Worm (Caenorhabditis elegans) whole organism, young adult: ENCODE measurements around the gene nhr-88.

Experiments
- D2030.7 ChIP-seq: fragments of 200-800 bp; sonication (Bioruptor generic); IDR thresholded peaks from 2 replicates; pipeline ENCODE4 v1.3.6; 2022; ENCODE audit warnings: missing genetic modification reagents, missing genetic modification characterization, missing compliant biosample characterization
- F39B2.1 ChIP-seq: fragments of 200-800 bp; sonication (Bioruptor generic); IDR thresholded peaks from 2 replicates; pipeline ENCODE4 v1.3.6; 2022; ENCODE audit warnings: missing genetic modification reagents, missing genetic modification characterization, missing compliant biosample characterization
- F52B5.7 ChIP-seq: sonication (generic microtip); optimal IDR thresholded peaks from 2 replicates; lab custom pipeline; 2016; ENCODE audit warnings: mild to moderate bottlenecking, missing genetic modification characterization, missing compliant biosample characterization
- F55B11.4 ChIP-seq: sonication (generic microtip); optimal IDR thresholded peaks from 2 replicates; lab custom pipeline; 2016; ENCODE audit warnings: missing compliant biosample characterization, missing genetic modification characterization, borderline replicate concordance; ENCODE audit not compliant: insufficient read depth
- Y67H2A.10 ChIP-seq: fragments of 200-800 bp; sonication (Bioruptor generic); conservative IDR thresholded peaks from 2 replicates; pipeline ENCODE4 v1.3.6; 2022; ENCODE audit warnings: missing genetic modification reagents, missing genetic modification characterization, missing compliant biosample characterization
- Y95B8A.8 ChIP-seq: fragments of 200-800 bp; sonication (Bioruptor generic); IDR thresholded peaks from 2 replicates; pipeline ENCODE4 v1.3.6; 2022; ENCODE audit warnings: missing genetic modification reagents, missing genetic modification characterization, missing compliant biosample characterization
- akir-1 ChIP-seq: fragments of 200-800 bp; sonication (Bioruptor generic); optimal IDR thresholded peaks from 2 replicates; lab custom pipeline; 2018; ENCODE audit warnings: mild to moderate bottlenecking, missing genetic modification characterization, moderate library complexity, missing compliant biosample characterization
- aptf-2 ChIP-seq: fragments of 200-800 bp; sonication (Bioruptor generic); conservative IDR thresholded peaks from 2 replicates; pipeline ENCODE4 v1.3.6; 2022; ENCODE audit warnings: missing genetic modification reagents, missing genetic modification characterization, missing compliant biosample characterization
- attf-5 ChIP-seq: fragments of 200-800 bp; sonication (Bioruptor generic); optimal IDR thresholded peaks from 2 replicates; lab custom pipeline; 2018; ENCODE audit warnings: mild to moderate bottlenecking, missing genetic modification characterization, missing compliant biosample characterization
- bed-1 ChIP-seq: fragments of 200-800 bp; sonication (Bioruptor generic); IDR thresholded peaks from 2 replicates; pipeline ENCODE4 v1.3.6; 2022; ENCODE audit warnings: missing genetic modification reagents, missing genetic modification characterization, missing compliant biosample characterization
- ccch-3 ChIP-seq: fragments of 200-800 bp; sonication (Bioruptor generic); optimal IDR thresholded peaks from 2 replicates; lab custom pipeline; 2018; ENCODE audit warnings: mild to moderate bottlenecking, missing genetic modification characterization, missing compliant biosample characterization
- dox-1 ChIP-seq: fragments of 200-800 bp; sonication (Bioruptor generic); IDR thresholded peaks from 2 replicates; pipeline ENCODE4 v1.3.6; 2022; ENCODE audit warnings: missing genetic modification reagents, missing genetic modification characterization, missing compliant biosample characterization
- egl-18 ChIP-seq: fragments of 200-800 bp; sonication (Bioruptor generic); IDR thresholded peaks from 2 replicates; pipeline ENCODE4 v1.3.6; 2022; ENCODE audit warnings: missing genetic modification reagents, missing genetic modification characterization, missing compliant biosample characterization
- hlh-12 ChIP-seq: sonication (generic microtip); optimal IDR thresholded peaks from 2 replicates; lab custom pipeline; 2016; ENCODE audit warnings: missing genetic modification characterization, missing compliant biosample characterization
- hmg-20 ChIP-seq: fragments of 200-800 bp; sonication (Bioruptor generic); IDR thresholded peaks from 2 replicates; pipeline ENCODE4 v1.3.6; 2022; ENCODE audit warnings: missing genetic modification reagents, missing genetic modification characterization, missing compliant biosample characterization
- lin-26 ChIP-seq: fragments of 200-800 bp; sonication (Bioruptor generic); IDR thresholded peaks from 2 replicates; pipeline ENCODE4 v1.3.6; 2022; ENCODE audit warnings: missing genetic modification reagents, missing genetic modification characterization, missing compliant biosample characterization
- lin-54 ChIP-seq: fragments of 200-800 bp; sonication (Bioruptor generic); optimal IDR thresholded peaks from 2 replicates; lab custom pipeline; 2018; ENCODE audit warnings: mild to moderate bottlenecking, missing genetic modification characterization, missing compliant biosample characterization
- madf-10 ChIP-seq: sonication (generic microtip); optimal IDR thresholded peaks from 2 replicates; lab custom pipeline; 2016; ENCODE audit warnings: mild to moderate bottlenecking, missing genetic modification characterization, missing compliant biosample characterization
- mcd-1 ChIP-seq: fragments of 200-800 bp; sonication (Bioruptor generic); IDR thresholded peaks from 2 replicates; pipeline ENCODE4 v1.3.6; 2022; ENCODE audit warnings: missing genetic modification reagents, missing genetic modification characterization, missing compliant biosample characterization
- nfyb-1 ChIP-seq: fragments of 200-800 bp; sonication (Bioruptor generic); IDR thresholded peaks from 2 replicates; pipeline ENCODE4 v1.3.6; 2022; ENCODE audit warnings: missing genetic modification reagents, missing genetic modification characterization, missing compliant biosample characterization
- nhr-80 ChIP-seq: sonication (generic microtip); optimal IDR thresholded peaks from 2 replicates; lab custom pipeline; 2016; ENCODE audit warnings: missing genetic modification characterization, missing compliant biosample characterization
- pbrm-1 ChIP-seq: fragments of 200-800 bp; sonication (Bioruptor generic); IDR thresholded peaks from 2 replicates; pipeline ENCODE4 v1.3.6; 2022; ENCODE audit warnings: missing genetic modification reagents, missing genetic modification characterization, missing compliant biosample characterization
- sdz-38 ChIP-seq: sonication (generic microtip); optimal IDR thresholded peaks from 2 replicates; lab custom pipeline; 2016; ENCODE audit warnings: missing genotype, missing genetic modification characterization, missing compliant biosample characterization
- sea-2 ChIP-seq: fragments of 200-800 bp; sonication (Bioruptor generic); IDR thresholded peaks from 2 replicates; pipeline ENCODE4 v1.3.6; 2022; ENCODE audit warnings: missing genetic modification characterization, missing compliant biosample characterization
- snpc-1.3 ChIP-seq: sonication (generic microtip); optimal IDR thresholded peaks from 2 replicates; lab custom pipeline; 2017; ENCODE audit warnings: missing genetic modification characterization, mild to moderate bottlenecking, missing compliant biosample characterization, antibody characterized with exemption, moderate library complexity, missing genotype, missing genetic modification reagents; ENCODE audit not compliant: insufficient read depth
- tbp1 ChIP-seq: fragments of 200-800 bp; sonication (Bioruptor generic); optimal IDR thresholded peaks from 2 replicates; lab custom pipeline; 2018; ENCODE audit warnings: mild to moderate bottlenecking, missing genetic modification characterization, missing compliant biosample characterization
- tbx-9 ChIP-seq: sonication (generic microtip); optimal IDR thresholded peaks from 2 replicates; lab custom pipeline; 2016; ENCODE audit warnings: borderline replicate concordance, missing genetic modification characterization, inconsistent platforms, missing compliant biosample characterization
- tlf-1 ChIP-seq: fragments of 200-800 bp; sonication (Bioruptor generic); optimal IDR thresholded peaks from 2 replicates; lab custom pipeline; 2018; ENCODE audit warnings: mild to moderate bottlenecking, missing genetic modification characterization, missing compliant biosample characterization
- unc-130 ChIP-seq: sonication (generic microtip); optimal IDR thresholded peaks from 2 replicates; lab custom pipeline; 2016; ENCODE audit warnings: missing genetic modification reagents, missing genetic modification characterization, missing compliant biosample characterization
- ztf-26 ChIP-seq: sonication (generic microtip); optimal IDR thresholded peaks from 2 replicates; lab custom pipeline; 2017; ENCODE audit warnings: missing genetic modification characterization, missing compliant biosample characterization
- ztf-28 ChIP-seq: fragments of 200-800 bp; sonication (Bioruptor generic); IDR thresholded peaks from 2 replicates; pipeline ENCODE4 v1.3.6; 2022; ENCODE audit warnings: missing genetic modification reagents, missing genetic modification characterization, missing compliant biosample characterization
- ztf-3 ChIP-seq: fragments of 200-800 bp; sonication (Bioruptor generic); optimal IDR thresholded peaks from 2 replicates; lab custom pipeline; 2018; ENCODE audit warnings: mild to moderate bottlenecking, missing genetic modification characterization, missing compliant biosample characterization

nhr-88 gene

ce11 chrII:2934354-2934753, 42.1 kb upstream of the nhr-88 start, which contains the start of gene irld-67:
Gene irld-67, minus strand, starts transcription at chrII:2934454.
- TF ChIP-seq sdz-38 (tag; lab: Kevin White, UChicago): no peak
- no peak for TF ChIP-seq hlh-12 (tag; lab: Kevin White, UChicago)

ce11 chrII:2937852-2938251, 38.6 kb upstream of the nhr-88 start, which contains the start of gene irld-65:
Gene irld-65, minus strand, starts transcription at chrII:2937952.
- TF ChIP-seq ccch-3 (GFP tag; lab: Kevin White, UChicago) (no peak), egl-18 (GFP tag; lab: Robert Waterston, UW) (no peak), pbrm-1 (GFP tag; lab: Robert Waterston, UW) (no peak), mcd-1 (GFP tag; lab: Robert Waterston, UW) (no peak), tbx-9 (tag; lab: Kevin White, UChicago) (no peak), F55B11.4 (tag; lab: Kevin White, UChicago) (no peak), bed-1 (no peak), tbp1 (GFP tag; lab: Kevin White, UChicago) (no peak), D2030.7 (no peak)

DNA sequence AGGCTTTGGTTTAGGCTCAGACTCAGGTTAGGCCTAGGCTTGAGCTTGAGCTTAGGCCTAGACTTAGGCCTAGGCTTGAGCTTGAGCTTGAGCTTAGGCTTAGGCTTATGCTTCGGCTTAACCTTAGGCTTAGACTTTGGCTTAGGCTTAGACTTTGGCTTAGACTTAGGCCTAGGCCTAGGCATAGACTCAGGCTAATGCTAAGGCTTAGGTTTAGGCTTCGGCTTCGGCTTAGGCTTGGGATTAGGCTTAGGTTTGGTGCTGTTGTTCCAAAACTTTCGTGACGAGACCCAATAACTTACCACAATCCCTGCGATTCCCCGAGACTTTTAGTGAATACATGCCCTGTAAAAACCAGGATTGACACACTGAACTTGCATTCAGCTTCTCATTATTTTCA, 36.8 kb upstream of the nhr-88 start:
- TF ChIP-seq lin-26 (GFP tag; lab: Robert Waterston, UW) (0 out of 2 replicates have a peak, but pooled peaks have one; percentile 51), dox-1 (GFP tag; lab: Robert Waterston, UW) (no peak)

ce11 chrII:2940747-2941146, 35.7 kb upstream of the nhr-88 start, which contains the start of gene irld-66:
Gene irld-66, minus strand, starts transcription at chrII:2940847.
- TF ChIP-seq nhr-80 (tag; lab: Kevin White, UChicago): no peak
- no peak for TF ChIP-seq snpc-1.3 (tag; lab: Kevin White, UChicago)
- TF ChIP-seq madf-10 (tag; lab: Kevin White, UChicago): no peak
- no peak for TF ChIP-seq lin-54 (GFP tag; lab: Kevin White, UChicago)
- TF ChIP-seq Y67H2A.10 (GFP tag; lab: Robert Waterston, UW): no peak
- TF ChIP-seq sea-2 (GFP tag; lab: Robert Waterston, UW): no peak
- TF ChIP-seq tlf-1 (GFP tag; lab: Kevin White, UChicago): no peak
- TF ChIP-seq ztf-3: no peak
- TF ChIP-seq hmg-20 (GFP tag; lab: Robert Waterston, UW): no peak
- TF ChIP-seq F52B5.7: no peak

DNA sequence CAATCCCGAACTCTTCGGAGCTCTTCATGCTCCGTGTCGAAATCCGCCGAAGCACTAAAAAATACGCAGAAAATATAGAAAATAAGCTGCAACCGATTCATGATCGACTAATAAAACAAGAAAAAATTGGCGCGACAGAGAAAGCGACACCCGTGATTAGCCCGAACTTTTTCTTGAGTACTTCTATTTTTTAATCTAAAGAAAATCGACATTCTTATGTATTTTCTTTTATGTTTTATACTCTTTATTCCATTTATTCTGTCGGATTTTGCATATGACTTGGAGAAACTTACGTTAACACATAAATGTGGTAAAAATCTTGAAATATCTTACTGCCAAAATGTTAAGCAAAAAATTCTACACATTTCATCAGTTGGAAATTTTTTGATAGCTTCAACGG, 32.5 kb upstream of the nhr-88 start, which contains the start of the genes irld-50 and irld-49:
irld-50 (minus strand) TSS at position 101 of the 400 bp plus-strand sequence.
irld-49 (plus strand) TSS at position 211 of the 400 bp plus-strand sequence.
- TF ChIP-seq ccch-3 (GFP tag; lab: Kevin White, UChicago) (no peak), unc-130 (GFP tag; lab: Kevin White, UChicago) (no peak), akir-1 (GFP tag; lab: Kevin White, UChicago) (no peak), hlh-12 (tag; lab: Kevin White, UChicago) (no peak), ztf-26 (tag; lab: Kevin White, UChicago) (no peak), attf-5 (no peak)

DNA sequence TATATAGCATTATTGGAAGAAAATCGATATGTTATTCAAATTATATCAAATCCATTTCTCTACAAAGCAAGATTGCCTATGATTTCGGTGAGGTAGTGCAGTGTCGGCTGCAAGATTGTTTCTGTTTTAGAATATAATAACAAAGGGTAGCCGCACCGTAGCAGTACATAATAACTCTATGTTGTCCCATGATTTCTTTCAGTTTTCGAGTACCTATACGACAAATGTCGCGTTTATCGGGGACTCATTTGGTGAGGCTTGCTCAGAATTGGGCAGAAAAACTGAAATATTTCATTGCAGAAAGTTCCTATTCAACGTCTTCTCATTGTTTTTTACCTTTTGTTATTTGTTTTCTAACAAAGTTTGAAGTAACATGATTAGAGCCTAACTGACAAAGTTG, 30.0 kb upstream of the nhr-88 start, which contains the start of gene srw-79:
srw-79 (plus strand) TSS at position 301 of the 400 bp plus-strand sequence.
- TF ChIP-seq F39B2.1 (GFP tag; lab: Robert Waterston, UW) (no peak), Y95B8A.8 (no peak), aptf-2 (GFP tag; lab: Robert Waterston, UW) (no peak), ztf-28 (GFP tag; lab: Robert Waterston, UW) (no peak), nfyb-1 (GFP tag; lab: Robert Waterston, UW) (no peak)
